Worm (Caenorhabditis elegans) whole organism, midembryonic: Measurements from ENCODE around the gene atg-9.

Experiments
- T22C8.4 ChIP-seq: fragments of 200-800 bp; sonication (Bioruptor generic); IDR thresholded peaks from 2 replicates; pipeline ENCODE4 v1.3.6; 2022; ENCODE audit warnings: missing genetic modification characterization, missing compliant biosample characterization
- cog-1 ChIP-seq: sonication (generic microtip); optimal IDR thresholded peaks from 2 replicates; lab custom pipeline; 2016; ENCODE audit warnings: missing genetic modification characterization, missing compliant biosample characterization
- flt-1 ChIP-seq: fragments of 200-800 bp; sonication (Bioruptor generic); IDR thresholded peaks from 2 replicates; pipeline ENCODE4 v1.3.6; 2022; ENCODE audit warnings: missing genetic modification characterization, missing compliant biosample characterization
- klf-2 ChIP-seq: fragments of 200-800 bp; sonication (Bioruptor generic); conservative IDR thresholded peaks from 2 replicates; pipeline ENCODE4 v1.3.6; 2022; ENCODE audit warnings: missing genetic modification reagents, missing genetic modification characterization, missing compliant biosample characterization
- med-1 ChIP-seq: sonication (generic microtip); optimal IDR thresholded peaks from 2 replicates; lab custom pipeline; 2017; ENCODE audit warnings: missing genetic modification characterization, mild to moderate bottlenecking, missing compliant biosample characterization, antibody characterized with exemption, missing genetic modification reagents; ENCODE audit not compliant: insufficient read depth
- ref-1 ChIP-seq: fragments of 200-800 bp; sonication (Bioruptor generic); conservative IDR thresholded peaks from 2 replicates; pipeline ENCODE4 v1.3.6; 2022; ENCODE audit warnings: missing genetic modification reagents, missing genetic modification characterization, missing compliant biosample characterization
- tab-1 ChIP-seq: fragments of 200-800 bp; sonication (Bioruptor generic); IDR thresholded peaks from 2 replicates; pipeline ENCODE4 v1.3.6; 2022; ENCODE audit warnings: missing genetic modification characterization, missing compliant biosample characterization
- ztf-23 ChIP-seq: fragments of 200-800 bp; sonication (Bioruptor generic); IDR thresholded peaks from 2 replicates; pipeline ENCODE4 v1.3.6; 2022; ENCODE audit warnings: missing genetic modification reagents, missing genetic modification characterization, missing compliant biosample characterization
- ztf-29 ChIP-seq: fragments of 200-800 bp; sonication (Bioruptor generic); IDR thresholded peaks from 2 replicates; pipeline ENCODE4 v1.3.6; 2022; ENCODE audit warnings: missing genetic modification reagents, missing genetic modification characterization, missing compliant biosample characterization

The atg-9 gene

DNA sequence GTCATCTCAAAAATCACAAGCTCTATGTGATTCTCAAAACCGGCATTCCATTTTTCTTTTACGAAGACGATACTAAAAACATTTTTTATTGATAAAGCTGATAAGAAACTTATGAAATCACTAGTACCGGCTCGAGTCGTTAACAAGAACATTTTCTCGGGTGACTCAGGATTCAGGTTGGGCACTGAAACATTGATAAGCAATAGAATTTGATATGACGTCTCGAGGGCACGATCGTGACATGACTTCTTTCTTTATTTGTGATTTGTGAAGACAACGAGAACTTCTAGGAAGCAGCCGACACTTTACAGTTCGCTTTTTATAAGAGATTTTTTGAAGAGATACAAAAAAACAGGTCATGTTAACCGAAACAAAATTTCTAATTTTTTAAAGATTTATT lies 15.5 kb upstream of the atg-9 start:
- TF ChIP-seq klf-2 (GFP tag; lab: Robert Waterston, UW): no peak
- no peak for TF ChIP-seq flt-1 (GFP tag; lab: Robert Waterston, UW)
- TF ChIP-seq ztf-23: no peak
- TF ChIP-seq ztf-29 (GFP tag; lab: Robert Waterston, UW): no peak
- TF ChIP-seq tab-1 (GFP tag; lab: Robert Waterston, UW): no peak
- no peak for TF ChIP-seq ref-1 (GFP tag; lab: Robert Waterston, UW)
- no peak for TF ChIP-seq cog-1 (tag; lab: Kevin White, UChicago)
- no peak for TF ChIP-seq med-1 (GFP tag; lab: Kevin White, UChicago)
- no peak for TF ChIP-seq T22C8.4

DNA sequence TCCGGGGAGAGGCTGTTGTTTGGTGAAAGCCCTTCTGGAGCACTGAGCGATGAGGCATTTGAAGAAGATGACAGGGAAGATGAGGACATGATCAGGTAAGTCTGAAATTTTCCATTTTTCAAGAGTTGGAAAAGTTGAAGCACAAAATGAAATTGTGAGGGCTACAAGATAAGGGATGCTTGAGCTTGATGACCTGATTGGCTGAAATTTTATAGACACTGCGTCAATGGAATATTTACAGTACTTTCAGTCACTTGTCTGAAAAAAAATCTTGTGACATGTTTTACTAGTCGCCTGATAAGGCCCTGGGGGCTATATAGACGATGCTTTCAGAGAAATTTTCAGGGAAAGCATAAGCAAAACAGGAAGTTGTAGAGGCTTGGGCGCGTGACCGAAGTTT lies 12.8 kb upstream of the atg-9 start, which contains the start of gene dmd-8:
TSS of gene dmd-8 (minus strand) at position 101 of the 400 bp plus-strand sequence.
- no peak for TF ChIP-seq cog-1 (tag; lab: Kevin White, UChicago)
- no peak for TF ChIP-seq ref-1 (GFP tag; lab: Robert Waterston, UW)
- TF ChIP-seq T22C8.4: no peak
- TF ChIP-seq ztf-29 (GFP tag; lab: Robert Waterston, UW): no peak
- TF ChIP-seq klf-2 (GFP tag; lab: Robert Waterston, UW): no peak
- no peak for TF ChIP-seq tab-1 (GFP tag; lab: Robert Waterston, UW)
- TF ChIP-seq flt-1 (GFP tag; lab: Robert Waterston, UW): no peak
- TF ChIP-seq ztf-23: no peak
- no peak for TF ChIP-seq med-1 (GFP tag; lab: Kevin White, UChicago)

DNA sequence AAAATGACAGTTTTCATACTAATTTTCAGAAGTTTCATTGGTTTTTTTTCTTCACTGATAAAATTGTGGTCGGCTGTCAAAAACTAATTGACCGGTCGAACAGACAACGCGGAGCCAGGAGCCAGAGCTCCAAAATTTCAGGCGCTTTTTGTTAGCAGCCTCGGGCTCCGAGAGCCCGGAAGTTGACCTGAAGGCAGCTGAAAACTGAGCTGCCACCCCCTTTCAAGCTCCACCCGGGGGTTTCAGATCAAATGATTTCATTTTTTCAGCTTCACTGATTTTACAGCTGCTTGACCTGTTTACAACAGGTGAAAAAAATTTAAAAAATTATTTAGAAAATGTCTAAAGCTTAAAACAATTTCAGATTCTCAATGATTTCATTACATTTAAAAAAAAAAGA lies 6.8 kb upstream of the atg-9 start:
- TF ChIP-seq T22C8.4: no peak
- TF ChIP-seq ztf-23: no peak
- no peak for TF ChIP-seq ztf-29 (GFP tag; lab: Robert Waterston, UW)
- no peak for TF ChIP-seq tab-1 (GFP tag; lab: Robert Waterston, UW)
- TF ChIP-seq cog-1 (tag; lab: Kevin White, UChicago): no peak
- TF ChIP-seq flt-1 (GFP tag; lab: Robert Waterston, UW): no peak
- no peak for TF ChIP-seq med-1 (GFP tag; lab: Kevin White, UChicago)
- TF ChIP-seq ref-1 (GFP tag; lab: Robert Waterston, UW): no peak
- TF ChIP-seq klf-2 (GFP tag; lab: Robert Waterston, UW): no peak

DNA sequence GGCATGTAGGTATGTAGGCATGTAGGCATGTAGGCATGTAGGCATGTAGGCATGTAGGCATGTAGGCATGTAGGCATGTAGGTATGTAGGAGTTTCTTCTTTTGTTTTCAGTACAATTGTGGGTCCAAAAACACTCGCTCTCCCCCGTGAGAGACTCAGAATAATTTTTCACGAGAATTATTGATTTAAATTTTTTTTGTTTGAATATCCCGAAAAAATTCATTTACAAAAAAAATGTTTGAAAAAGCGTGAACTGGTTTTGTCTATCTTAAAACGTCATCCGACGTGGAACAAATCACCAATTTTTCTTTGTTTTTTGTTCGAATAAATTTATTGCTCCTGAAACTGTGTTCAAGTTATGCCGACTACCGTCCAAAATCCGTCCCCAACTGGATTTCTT lies 6.1 kb upstream of the atg-9 start, which contains the start of gene wago-10:
TSS of gene wago-10 (plus strand) at position 301 of the 400 bp plus-strand sequence.
- TF ChIP-seq ztf-29 (GFP tag; lab: Robert Waterston, UW) (no peak), ref-1 (GFP tag; lab: Robert Waterston, UW) (no peak), cog-1 (tag; lab: Kevin White, UChicago) (no peak), tab-1 (GFP tag; lab: Robert Waterston, UW) (no peak), flt-1 (GFP tag; lab: Robert Waterston, UW) (no peak), ztf-23 (no peak), T22C8.4 (no peak), med-1 (GFP tag; lab: Kevin White, UChicago) (no peak), klf-2 (GFP tag; lab: Robert Waterston, UW) (no peak)

DNA sequence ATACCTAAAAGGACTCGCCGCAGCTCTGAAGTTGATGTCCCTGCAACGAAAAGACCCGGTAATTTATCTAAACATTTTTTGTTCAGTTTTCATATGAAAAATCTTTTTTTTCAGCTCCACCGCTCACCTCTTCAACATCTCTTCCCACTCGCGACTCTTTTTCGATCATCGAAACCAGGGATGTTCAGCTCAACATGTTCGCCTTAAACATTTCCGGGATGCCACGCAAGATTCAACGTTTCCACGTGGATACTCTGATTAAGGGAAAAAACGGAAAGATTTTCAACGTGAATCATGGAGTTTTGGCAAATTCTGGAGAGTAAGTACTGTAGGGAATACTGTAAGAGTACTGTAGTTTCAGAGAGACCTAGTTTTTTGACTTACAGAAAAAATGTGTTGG lies 5.6 kb upstream of the atg-9 start:
- TF ChIP-seq tab-1 (GFP tag; lab: Robert Waterston, UW) (no peak), ztf-29 (GFP tag; lab: Robert Waterston, UW) (no peak), flt-1 (GFP tag; lab: Robert Waterston, UW) (no peak), ztf-23 (no peak), cog-1 (tag; lab: Kevin White, UChicago) (no peak), ref-1 (GFP tag; lab: Robert Waterston, UW) (no peak), T22C8.4 (no peak), med-1 (GFP tag; lab: Kevin White, UChicago) (no peak), klf-2 (GFP tag; lab: Robert Waterston, UW) (no peak)

DNA sequence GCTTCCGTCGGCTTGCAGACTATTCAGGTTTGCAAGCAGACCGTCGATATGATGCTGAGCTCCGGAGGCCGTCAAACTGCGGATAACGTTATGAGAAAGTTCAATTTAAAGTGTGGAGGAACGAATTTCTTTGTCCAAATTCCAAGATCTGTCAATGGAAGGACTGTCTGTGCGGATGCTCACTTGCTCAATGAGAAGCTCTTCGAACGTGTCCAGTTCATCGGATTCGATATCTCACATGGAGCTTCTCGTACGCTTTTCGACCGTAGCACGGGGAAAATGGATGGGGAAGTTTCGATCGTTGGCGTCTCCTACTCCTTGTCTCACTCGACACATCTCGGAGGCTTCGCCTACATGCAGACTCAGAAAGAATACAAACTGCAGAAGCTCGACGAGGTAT lies 3.2 kb upstream of the atg-9 start:
- no peak for TF ChIP-seq cog-1 (tag; lab: Kevin White, UChicago)
- no peak for TF ChIP-seq klf-2 (GFP tag; lab: Robert Waterston, UW)
- TF ChIP-seq med-1 (GFP tag; lab: Kevin White, UChicago): no peak
- no peak for TF ChIP-seq tab-1 (GFP tag; lab: Robert Waterston, UW)
- TF ChIP-seq T22C8.4: no peak
- no peak for TF ChIP-seq flt-1 (GFP tag; lab: Robert Waterston, UW)
- TF ChIP-seq ztf-23: no peak

DNA sequence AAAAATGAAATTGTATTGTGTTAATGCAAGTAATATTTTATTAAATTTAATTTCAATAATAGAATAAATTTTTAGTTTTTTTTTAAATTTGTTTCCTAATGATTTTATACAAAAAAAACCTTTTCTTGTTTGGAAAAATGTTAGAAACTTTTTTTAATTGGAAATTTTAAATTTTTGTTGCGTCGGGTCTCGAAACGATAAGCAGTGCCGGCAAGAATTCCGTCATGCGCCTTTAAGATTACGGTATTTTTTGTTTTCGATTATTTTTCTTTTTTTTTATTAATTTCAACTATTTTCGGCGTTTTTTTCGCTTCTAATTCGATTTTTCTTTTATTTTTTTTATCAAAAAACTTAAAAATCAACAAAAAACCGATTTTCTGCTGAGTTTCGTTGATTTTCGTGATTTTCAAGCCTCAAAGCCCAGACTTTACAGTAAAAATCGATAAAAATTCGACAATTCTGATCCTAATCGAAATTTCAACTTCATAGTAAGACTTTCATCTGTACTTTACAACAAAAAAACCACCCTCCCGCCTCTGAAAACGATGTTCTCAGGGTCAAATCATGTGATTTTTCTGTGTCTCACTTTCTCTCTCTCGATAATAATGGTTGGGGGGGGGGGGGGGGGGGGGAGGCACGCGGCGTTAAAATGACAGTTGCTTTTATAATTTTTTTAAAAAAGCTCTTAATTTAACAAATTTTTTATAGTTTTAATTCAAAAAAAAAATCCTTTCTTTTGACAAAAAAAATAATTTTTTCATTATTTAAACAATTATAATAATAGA lies 1.4 kb upstream of the atg-9 start:
- TF ChIP-seq ztf-29 (GFP tag; lab: Robert Waterston, UW): no peak
- TF ChIP-seq med-1 (GFP tag; lab: Kevin White, UChicago): no peak
- TF ChIP-seq klf-2 (GFP tag; lab: Robert Waterston, UW): no peak
- TF ChIP-seq flt-1 (GFP tag; lab: Robert Waterston, UW): no peak
- no peak for TF ChIP-seq tab-1 (GFP tag; lab: Robert Waterston, UW)
- no peak for TF ChIP-seq ztf-23
- TF ChIP-seq T22C8.4: no peak

DNA sequence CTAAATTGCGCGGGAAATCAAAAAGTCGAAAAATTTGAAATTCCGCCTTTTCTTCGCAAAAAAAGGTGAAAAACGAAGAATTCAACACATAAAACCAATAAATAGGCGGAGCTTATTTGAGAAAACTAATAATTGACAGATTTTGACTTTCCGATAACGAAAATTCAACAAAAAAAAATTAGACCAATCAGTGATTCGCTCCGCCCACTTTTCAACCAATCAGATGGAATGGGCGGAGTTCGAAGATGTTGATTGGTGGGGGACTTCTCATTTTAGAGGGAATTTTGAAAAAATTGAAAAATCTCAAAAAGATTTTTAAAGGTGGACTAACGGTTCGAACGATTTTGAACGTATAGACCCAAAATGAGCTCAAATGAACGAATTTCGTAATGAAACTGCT lies 1.6 kb downstream of the atg-9 start:
- TF ChIP-seq ref-1 (GFP tag; lab: Robert Waterston, UW) (no peak), klf-2 (GFP tag; lab: Robert Waterston, UW) (no peak), ztf-29 (GFP tag; lab: Robert Waterston, UW) (no peak), T22C8.4 (no peak), ztf-23 (no peak), tab-1 (GFP tag; lab: Robert Waterston, UW) (no peak), med-1 (GFP tag; lab: Kevin White, UChicago) (no peak), flt-1 (GFP tag; lab: Robert Waterston, UW) (no peak), cog-1 (tag; lab: Kevin White, UChicago) (no peak)

DNA sequence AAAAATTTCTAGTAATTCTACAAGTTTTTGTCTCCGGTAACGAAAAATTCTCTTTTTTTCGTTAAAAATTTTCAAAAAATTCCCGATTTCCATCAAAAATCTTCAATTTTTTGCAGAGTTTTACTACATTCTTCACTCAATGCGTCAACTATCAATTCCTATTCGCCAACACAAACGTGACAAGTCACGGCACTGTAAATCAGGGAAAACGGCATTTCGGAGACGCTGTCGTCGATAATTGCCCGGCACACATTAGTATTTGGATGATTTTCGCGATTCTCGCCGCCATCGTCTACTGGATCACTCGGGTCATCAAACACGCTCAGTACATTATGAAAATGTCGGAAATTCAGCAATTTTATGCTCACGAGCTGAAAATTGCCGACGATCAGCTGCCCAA lies 2.6 kb downstream of the atg-9 start:
- no peak for TF ChIP-seq cog-1 (tag; lab: Kevin White, UChicago)
- no peak for TF ChIP-seq ztf-29 (GFP tag; lab: Robert Waterston, UW)
- no peak for TF ChIP-seq T22C8.4
- TF ChIP-seq med-1 (GFP tag; lab: Kevin White, UChicago): no peak
- TF ChIP-seq ztf-23: no peak
- TF ChIP-seq tab-1 (GFP tag; lab: Robert Waterston, UW): no peak
- no peak for TF ChIP-seq klf-2 (GFP tag; lab: Robert Waterston, UW)
- TF ChIP-seq ref-1 (GFP tag; lab: Robert Waterston, UW): no peak
- no peak for TF ChIP-seq flt-1 (GFP tag; lab: Robert Waterston, UW)
